Worm (Caenorhabditis elegans) whole organism, late embryonic: Measurements from ENCODE around the gene C03B1.3.

ENCODE experiments used
- ceh-45 ChIP-seq: fragments of 200-800 bp; sonication (Bioruptor generic); IDR thresholded peaks from 2 replicates; pipeline ENCODE4 v1.3.6; 2022; ENCODE audit warnings: missing genetic modification reagents, missing genetic modification characterization, missing compliant biosample characterization
- che-1 ChIP-seq: sonication (generic microtip); optimal IDR thresholded peaks from 2 replicates; lab custom pipeline; 2016; ENCODE audit warnings: mild to moderate bottlenecking, missing genetic modification characterization, missing compliant biosample characterization
- dmd-4 ChIP-seq: sonication (generic microtip); optimal IDR thresholded peaks from 2 replicates; lab custom pipeline; 2016; ENCODE audit warnings: borderline replicate concordance, missing genetic modification characterization, missing compliant biosample characterization
- fax-1 ChIP-seq: sonication (generic microtip); optimal IDR thresholded peaks from 2 replicates; lab custom pipeline; 2016; ENCODE audit warnings: missing genotype, missing genetic modification characterization, missing compliant biosample characterization
- hlh-13 ChIP-seq: fragments of 200-800 bp; sonication (Bioruptor generic); optimal IDR thresholded peaks from 2 replicates; lab custom pipeline; 2018; ENCODE audit warnings: mild to moderate bottlenecking, missing genetic modification characterization, missing compliant biosample characterization
- hlh-8 ChIP-seq: sonication (generic microtip); optimal IDR thresholded peaks from 2 replicates; lab custom pipeline; 2016; ENCODE audit warnings: missing genotype, missing genetic modification characterization, missing compliant biosample characterization
- madf-2 ChIP-seq: sonication (generic microtip); optimal IDR thresholded peaks from 2 replicates; lab custom pipeline; 2017; ENCODE audit warnings: missing genetic modification characterization, missing compliant biosample characterization
- nfya-1 ChIP-seq: sonication (generic microtip); optimal IDR thresholded peaks from 2 replicates; lab custom pipeline; 2017; ENCODE audit warnings: missing genetic modification characterization, mild to moderate bottlenecking, missing compliant biosample characterization, antibody characterized with exemption, moderate library complexity
- nhr-11 ChIP-seq: fragments of 150-350 bp; optimal IDR thresholded peaks from 2 replicates; lab custom pipeline; 2014; ENCODE audit warnings: missing biosample characterization, missing genetic modification characterization
- pha-4 ChIP-seq: fragments of 150-350 bp; optimal IDR thresholded peaks from 2 replicates; lab custom pipeline; 2018; ENCODE audit warnings: missing biosample characterization, missing genetic modification reagents, missing genetic modification characterization
- sox-4 ChIP-seq: sonication (generic microtip); optimal IDR thresholded peaks from 2 replicates; lab custom pipeline; 2017; ENCODE audit warnings: mild to moderate bottlenecking, missing genetic modification characterization, inconsistent platforms, missing compliant biosample characterization
- unc-55 ChIP-seq: sonication (generic microtip); optimal IDR thresholded peaks from 2 replicates; lab custom pipeline; 2017; ENCODE audit warnings: missing biosample characterization, missing genetic modification reagents, missing genetic modification characterization

DNA sequence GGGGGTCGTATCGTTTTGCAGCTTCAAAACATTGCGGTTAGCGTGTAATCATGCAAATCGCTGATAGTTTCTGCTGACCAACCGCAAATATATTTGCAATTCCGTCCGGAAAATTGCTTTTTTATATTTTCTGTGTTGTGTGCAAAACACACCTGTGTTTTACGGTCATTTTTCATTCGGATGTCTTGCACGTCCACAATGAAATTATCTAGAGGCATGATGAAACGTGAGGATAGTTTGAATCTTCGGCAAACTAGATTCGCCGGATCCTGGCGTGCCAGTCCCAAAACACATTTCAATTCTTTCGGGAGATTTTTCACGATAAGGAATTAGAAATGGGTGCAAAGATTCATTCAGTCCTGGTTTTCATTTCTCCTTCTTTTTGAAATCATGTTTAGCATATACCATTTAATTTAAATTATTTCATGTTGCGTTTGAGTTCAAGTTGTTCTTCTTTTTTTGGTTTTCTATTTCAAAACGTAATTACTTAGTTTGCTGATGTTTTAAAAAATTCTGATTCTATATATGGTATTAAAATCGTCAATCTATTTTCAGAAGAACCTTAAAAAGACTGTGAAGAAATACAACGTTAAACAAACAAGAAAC lies 10.7 kb upstream of the C03B1.3 start, which contains the start of gene C03B1.5:
- TF ChIP-seq nfya-1 (no peak), hlh-13 (GFP tag; lab: Kevin White, UChicago) (no peak), che-1 (tag; lab: Kevin White, UChicago) (no peak), unc-55 (GFP tag; lab: Kevin White, UChicago) (no peak), nhr-11 (tag; lab: Kevin White, UChicago) (no peak), madf-2 (tag; lab: Kevin White, UChicago) (no peak), sox-4 (tag; lab: Kevin White, UChicago) (no peak), hlh-8 (tag; lab: Kevin White, UChicago) (no peak), ceh-45 (GFP tag; lab: Robert Waterston, UW) (no peak), dmd-4 (tag; lab: Kevin White, UChicago) (no peak), fax-1 (no peak), pha-4 (tag; lab: Kevin White, UChicago) (no peak)
